Fruit fly (Drosophila melanogaster) whole organism, embryonic: ENCODE data around the gene Wdr62.
A peak's percentile ranks its signal among the peaks of the same experiment; 100 is the strongest.

Experiments used
- Aef1 ChIP-seq: fragments of 200-800 bp; sonication (Bioruptor generic); IDR thresholded peaks from 3 replicates; pipeline ENCODE4 v1.3.6; 2022; ENCODE audit warnings: missing biosample characterization, missing genetic modification characterization
- Atf-2 ChIP-seq: fragments of 200-800 bp; sonication (Bioruptor generic); optimal IDR thresholded peaks from 2 replicates; lab custom pipeline; 2016; ENCODE audit warnings: missing biosample characterization, missing genetic modification characterization
- B-H2 ChIP-seq: fragments of 200-800 bp; sonication (Bioruptor generic); optimal IDR thresholded peaks from 2 replicates; lab custom pipeline; 2018; ENCODE audit warnings: missing biosample characterization, mild to moderate bottlenecking, missing genetic modification characterization
- BEAF-32 ChIP-seq: fragments of 200-800 bp; sonication (Bioruptor generic); optimal IDR thresholded peaks from 3 replicates; lab custom pipeline; 2017; ENCODE audit warnings: missing biosample characterization, missing genetic modification characterization, mild to moderate bottlenecking, moderate library complexity, missing genetic modification reagents
- C15 ChIP-seq: fragments of 200-800 bp; sonication (Bioruptor generic); IDR thresholded peaks from 3 replicates; pipeline ENCODE4 v1.3.6; 2022; ENCODE audit warnings: missing biosample characterization, missing genetic modification characterization
- CG10209 ChIP-seq: fragments of 200-800 bp; sonication (Bioruptor generic); optimal IDR thresholded peaks from 3 replicates; lab custom pipeline; 2017; ENCODE audit warnings: missing biosample characterization, mild to moderate bottlenecking, missing genetic modification characterization, missing genetic modification reagents
- CG10462 ChIP-seq: fragments of 200-800 bp; sonication (Bioruptor generic); optimal IDR thresholded peaks from 2 replicates; lab custom pipeline; 2016; ENCODE audit warnings: missing biosample characterization, missing genetic modification characterization
- CG12219 ChIP-seq: fragments of 200-800 bp; sonication (Bioruptor generic); optimal IDR thresholded peaks from 3 replicates; lab custom pipeline; 2018; ENCODE audit warnings: missing biosample characterization, mild to moderate bottlenecking, missing genetic modification characterization
- CG12299 ChIP-seq: fragments of 200-800 bp; sonication (Bioruptor generic); optimal IDR thresholded peaks from 2 replicates; lab custom pipeline; 2018; ENCODE audit warnings: missing biosample characterization, mild to moderate bottlenecking, missing genetic modification characterization
- CG14710 ChIP-seq: fragments of 200-800 bp; sonication (Bioruptor generic); optimal IDR thresholded peaks from 3 replicates; lab custom pipeline; 2019; ENCODE audit warnings: missing biosample characterization, mild to moderate bottlenecking, missing genetic modification characterization, moderate library complexity
- CG15269 ChIP-seq: fragments of 200-800 bp; sonication (Bioruptor generic); optimal IDR thresholded peaks from 2 replicates; lab custom pipeline; 2018; ENCODE audit warnings: missing biosample characterization, mild to moderate bottlenecking, missing genetic modification characterization, moderate library complexity
- CG16813 ChIP-seq: fragments of 200-800 bp; sonication (Bioruptor generic); IDR thresholded peaks from 3 replicates; pipeline ENCODE4 v1.3.6; 2022; ENCODE audit warnings: missing biosample characterization, missing genetic modification characterization; ENCODE audit not compliant: partially characterized antibody
- CG17186 ChIP-seq: fragments of 200-800 bp; sonication (Bioruptor generic); optimal IDR thresholded peaks from 3 replicates; lab custom pipeline; 2017; ENCODE audit warnings: missing biosample characterization, missing genetic modification reagents, missing genetic modification characterization
- CG18599 ChIP-seq: fragments of 200-800 bp; sonication (Bioruptor generic); optimal IDR thresholded peaks from 3 replicates; lab custom pipeline; 2017; ENCODE audit warnings: missing biosample characterization, missing genetic modification characterization, mild to moderate bottlenecking, moderate library complexity, missing genetic modification reagents
- CG2129 ChIP-seq: fragments of 200-800 bp; sonication (Bioruptor generic); IDR thresholded peaks from 2 replicates; pipeline ENCODE4 v1.3.6; 2022; ENCODE audit warnings: missing biosample characterization, missing genetic modification characterization; ENCODE audit not compliant: partially characterized antibody
- CG2889 ChIP-seq: fragments of 200-800 bp; sonication (Bioruptor generic); IDR thresholded peaks from 3 replicates; pipeline ENCODE4 v1.3.6; 2022; ENCODE audit warnings: missing biosample characterization, missing genetic modification characterization
- CG4404 ChIP-seq: fragments of 200-800 bp; sonication (Bioruptor generic); IDR thresholded peaks from 2 replicates; pipeline ENCODE4 v1.3.6; 2022; ENCODE audit warnings: missing biosample characterization, missing genetic modification characterization
- CG5953 ChIP-seq: fragments of 200-800 bp; sonication (Bioruptor generic); IDR thresholded peaks from 2 replicates; pipeline ENCODE4 v1.3.6; 2022; ENCODE audit warnings: missing biosample characterization, missing genetic modification characterization
- CG6254 ChIP-seq: fragments of 200-800 bp; sonication (Bioruptor generic); optimal IDR thresholded peaks from 3 replicates; lab custom pipeline; 2017; ENCODE audit warnings: mild to moderate bottlenecking, missing biosample characterization, missing genetic modification reagents, missing genetic modification characterization
- CG7556 ChIP-seq: fragments of 200-800 bp; sonication (Bioruptor generic); optimal IDR thresholded peaks from 2 replicates; lab custom pipeline; 2017; ENCODE audit warnings: missing biosample characterization, mild to moderate bottlenecking, missing genetic modification characterization
- CG8359 ChIP-seq: fragments of 200-800 bp; sonication (Bioruptor generic); optimal IDR thresholded peaks from 2 replicates; lab custom pipeline; 2017; ENCODE audit warnings: missing biosample characterization, mild to moderate bottlenecking, missing genetic modification characterization, borderline replicate concordance
- CHES-1-like ChIP-seq: fragments of 200-800 bp; sonication (Bioruptor generic); optimal IDR thresholded peaks from 2 replicates; lab custom pipeline; 2016; ENCODE audit warnings: missing biosample characterization, missing genetic modification characterization
- Dbx ChIP-seq: fragments of 200-800 bp; sonication (Bioruptor generic); IDR thresholded peaks from 3 replicates; pipeline ENCODE4 v1.3.6; 2022; ENCODE audit warnings: missing biosample characterization, missing genetic modification characterization
- Dfd ChIP-seq, 2 experiments: fragments of >200 bp; optimal IDR thresholded peaks; 2 replicates each; lab custom pipeline; 2017; ENCODE audit warnings: missing biosample characterization in 2 of 2, missing genetic modification characterization in 2 of 2
- Hr3 ChIP-seq: fragments of 200-800 bp; sonication (Bioruptor generic); optimal IDR thresholded peaks from 3 replicates; lab custom pipeline; 2016; ENCODE audit warnings: missing biosample characterization, missing genetic modification characterization
- Hr78 ChIP-seq, 2 experiments: fragments of 200-800 bp in 1 of 2; fragments of >200 bp in 1 of 2; sonication (Bioruptor generic) in 1 of 2; optimal IDR thresholded peaks; 2 replicates each; lab custom pipeline; 2017 to 2019; ENCODE audit warnings: missing biosample characterization in 2 of 2, missing genetic modification characterization in 2 of 2, mild to moderate bottlenecking in 1 of 2, moderate library complexity in 1 of 2
- Oaz ChIP-seq: fragments of 200-800 bp; sonication (Bioruptor generic); IDR thresholded peaks from 2 replicates; pipeline ENCODE4 v1.3.6; 2022; ENCODE audit warnings: missing biosample characterization, missing genetic modification characterization
- Scr ChIP-seq: fragments of 200-800 bp; sonication (Bioruptor generic); IDR thresholded peaks from 2 replicates; pipeline ENCODE4 v1.3.6; 2022; ENCODE audit warnings: missing biosample characterization, missing genetic modification characterization; ENCODE audit not compliant: partially characterized antibody
- Spps ChIP-seq: fragments of 200-800 bp; sonication (Bioruptor generic); optimal IDR thresholded peaks from 2 replicates; lab custom pipeline; 2018; ENCODE audit warnings: missing biosample characterization, mild to moderate bottlenecking, missing genetic modification characterization
- Taf1 ChIP-seq: fragments of 200-800 bp; sonication (Bioruptor generic); IDR thresholded peaks from 2 replicates; pipeline ENCODE4 v1.3.6; 2022; ENCODE audit warnings: missing biosample characterization, missing genetic modification characterization
- al ChIP-seq: fragments of 200-800 bp; sonication (Bioruptor generic); IDR thresholded peaks from 2 replicates; pipeline ENCODE4 v1.3.6; 2022; ENCODE audit warnings: missing biosample characterization, missing genetic modification characterization
- ato ChIP-seq: fragments of 200-800 bp; sonication (Bioruptor generic); IDR thresholded peaks from 2 replicates; pipeline ENCODE4 v1.3.6; 2022; ENCODE audit warnings: missing biosample characterization, missing genetic modification characterization; ENCODE audit not compliant: partially characterized antibody
- dati ChIP-seq: fragments of 200-800 bp; sonication (Bioruptor generic); IDR thresholded peaks from 2 replicates; pipeline ENCODE4 v1.3.6; 2022; ENCODE audit warnings: missing biosample characterization, missing genetic modification characterization
- en ChIP-seq: fragments of 200-800 bp; sonication (Bioruptor generic); optimal IDR thresholded peaks from 2 replicates; lab custom pipeline; 2016; ENCODE audit warnings: missing biosample characterization, missing genetic modification characterization
- fd3F ChIP-seq: fragments of 200-800 bp; sonication (Bioruptor generic); optimal IDR thresholded peaks from 2 replicates; lab custom pipeline; 2018; ENCODE audit warnings: missing biosample characterization, mild to moderate bottlenecking, missing genetic modification characterization, moderate library complexity
- gcm ChIP-seq: fragments of 200-800 bp; sonication (Bioruptor generic); optimal IDR thresholded peaks from 2 replicates; lab custom pipeline; 2019; ENCODE audit warnings: missing biosample characterization, mild to moderate bottlenecking, missing genetic modification characterization, moderate library complexity
- ind ChIP-seq: fragments of 200-800 bp; sonication (Bioruptor generic); optimal IDR thresholded peaks from 3 replicates; lab custom pipeline; 2016; ENCODE audit warnings: missing biosample characterization, missing genetic modification characterization
- kah ChIP-seq: fragments of 200-800 bp; sonication (Bioruptor generic); optimal IDR thresholded peaks from 2 replicates; lab custom pipeline; 2018; ENCODE audit warnings: missing biosample characterization, mild to moderate bottlenecking, missing genetic modification characterization
- lab ChIP-seq: fragments of 200-800 bp; sonication (Bioruptor generic); optimal IDR thresholded peaks from 3 replicates; lab custom pipeline; 2017; ENCODE audit warnings: missing biosample characterization, missing genetic modification characterization, mild to moderate bottlenecking, moderate library complexity, missing genetic modification reagents
- lola ChIP-seq, 3 experiments: fragments of >200 bp in 2 of 3; fragments of 200-800 bp in 1 of 3; sonication (Bioruptor generic) in 1 of 3; optimal IDR thresholded peaks; 2 replicates each; lab custom pipeline; 2017 to 2019; ENCODE audit warnings: missing biosample characterization in 3 of 3, missing genetic modification characterization in 3 of 3, mild to moderate bottlenecking in 1 of 3, moderate library complexity in 1 of 3
- nau ChIP-seq: fragments of 200-800 bp; sonication (Bioruptor generic); optimal IDR thresholded peaks from 3 replicates; lab custom pipeline; 2017; ENCODE audit warnings: missing biosample characterization, mild to moderate bottlenecking, missing genetic modification characterization, missing genetic modification reagents
- org-1 ChIP-seq: fragments of 200-800 bp; sonication (Bioruptor generic); optimal IDR thresholded peaks from 2 replicates; lab custom pipeline; 2017; ENCODE audit warnings: missing biosample characterization, missing genetic modification characterization
- p53 ChIP-seq: fragments of 200-800 bp; sonication (Bioruptor generic); optimal IDR thresholded peaks from 2 replicates; lab custom pipeline; 2016; ENCODE audit warnings: missing biosample characterization, missing genetic modification characterization
- peb ChIP-seq: fragments of 200-800 bp; sonication (Bioruptor generic); IDR thresholded peaks from 2 replicates; pipeline ENCODE4 v1.3.6; 2022; ENCODE audit warnings: missing biosample characterization, missing genetic modification characterization
- schlank ChIP-seq: fragments of 200-800 bp; sonication (Bioruptor generic); optimal IDR thresholded peaks from 2 replicates; lab custom pipeline; 2018; ENCODE audit warnings: missing biosample characterization, mild to moderate bottlenecking, missing genetic modification characterization
- tap ChIP-seq: fragments of 200-800 bp; optimal IDR thresholded peaks from 3 replicates; lab custom pipeline; 2019; ENCODE audit warnings: missing biosample characterization, mild to moderate bottlenecking, missing genetic modification characterization, moderate library complexity
- toy ChIP-seq: fragments of 200-800 bp; sonication (Bioruptor generic); IDR thresholded peaks from 2 replicates; pipeline ENCODE4 v1.3.6; 2022; ENCODE audit warnings: missing biosample characterization, missing genetic modification characterization
- usp ChIP-seq: fragments of >200 bp; optimal IDR thresholded peaks from 2 replicates; lab custom pipeline; 2017; ENCODE audit warnings: missing biosample characterization, missing genetic modification characterization

Gene Wdr62

dm6 chr2L:1837717-1838368 lies 46.6 kb upstream of the Wdr62 start:
- TF ChIP-seq Hr78 (GFP tag; optimal IDR thresholded peaks at IDR 0.05; lab: Kevin White, UChicago) (no peak), ato (GFP tag; lab: Robert Waterston, UW) (no peak), CG6254 (GFP tag; lab: Kevin White, UChicago) (no peak), Atf-2 (GFP tag; lab: Kevin White, UChicago) (no peak), Scr (GFP tag; lab: Robert Waterston, UW) (no peak), lola (GFP tag; optimal IDR thresholded peaks at IDR 0.05; lab: Kevin White, UChicago) (no peak), dati (0 out of 2 replicates have a peak, but pooled peaks have one; percentile 4), kah (GFP tag; lab: Kevin White, UChicago) (no peak), CG2889 (GFP tag; lab: Robert Waterston, UW) (0 out of 3 replicates have a peak, but pooled peaks have one; percentile 59), CG4404 (GFP tag; lab: Robert Waterston, UW) (no peak), fd3F (GFP tag; lab: Kevin White, UChicago) (peak; percentile 29), al (GFP tag; lab: Robert Waterston, UW) (no peak), CG10209 (GFP tag; lab: Kevin White, UChicago) (peak; percentile 6), Spps (tag; lab: Kevin White, UChicago) (no peak), Aef1 (GFP tag; lab: Robert Waterston, UW) (peak; percentile 47; the same call in 2 of the 3 replicates), p53 (GFP tag; lab: Kevin White, UChicago) (no peak), peb (GFP tag; lab: Robert Waterston, UW) (0 out of 2 replicates have a peak, but pooled peaks have one; percentile 26), CHES-1-like (GFP tag; lab: Kevin White, UChicago) (no peak), gcm (GFP tag; lab: Kevin White, UChicago) (no peak), toy (GFP tag; lab: Robert Waterston, UW) (no peak), tap (peak; percentile 29), CG17186 (no peak), CG12299 (tag; lab: Kevin White, UChicago) (no peak), schlank (tag; lab: Kevin White, UChicago) (peak; percentile 24), CG12219 (GFP tag; lab: Kevin White, UChicago) (peak; percentile 8), CG2129 (GFP tag; lab: Robert Waterston, UW) (no peak), org-1 (GFP tag; lab: Kevin White, UChicago) (peak; percentile 46), BEAF-32 (GFP tag; lab: Kevin White, UChicago) (no peak), CG14710 (tag; lab: Kevin White, UChicago) (no peak), CG8359 (no peak), en (GFP tag; lab: Kevin White, UChicago) (no peak), C15 (GFP tag; lab: Robert Waterston, UW) (no peak), CG15269 (tag; lab: Kevin White, UChicago) (peak; percentile 59), CG16813 (GFP tag; lab: Robert Waterston, UW) (no peak), lab (GFP tag; lab: Kevin White, UChicago) (peak; percentile 74), CG7556 (GFP tag; lab: Kevin White, UChicago) (peak; percentile 41), Dfd (GFP tag; optimal IDR thresholded peaks at IDR 0.05; lab: Kevin White, UChicago) (no peak), CG18599 (peak; percentile 80), CG10462 (GFP tag; lab: Kevin White, UChicago) (no peak), usp (no peak), Hr3 (GFP tag; lab: Kevin White, UChicago) (no peak), Oaz (GFP tag; lab: Robert Waterston, UW) (no peak), B-H2 (GFP tag; lab: Kevin White, UChicago) (no peak), Taf1 (peak; percentile 17; the same call in 1 of the 2 replicates), CG5953 (GFP tag; lab: Robert Waterston, UW) (no peak), nau (no peak), ind (GFP tag; lab: Kevin White, UChicago) (peak; percentile 34), Dbx (GFP tag; lab: Robert Waterston, UW) (peak; percentile 56; the same call in 2 of the 3 replicates)
